Fruit fly (Drosophila melanogaster) whole organism, embryonic: ENCODE results near the gene wapl.

Source experiments
- Adf1 ChIP-seq: fragments of 200-800 bp; sonication (Bioruptor generic); IDR thresholded peaks from 2 replicates; pipeline ENCODE4 v1.3.6; 2022; ENCODE audit warnings: missing biosample characterization, missing genetic modification characterization
- Aef1 ChIP-seq: fragments of 200-800 bp; sonication (Bioruptor generic); IDR thresholded peaks from 3 replicates; pipeline ENCODE4 v1.3.6; 2022; ENCODE audit warnings: missing biosample characterization, missing genetic modification characterization
- Bgb ChIP-seq: fragments of 200-800 bp; sonication (Bioruptor generic); IDR thresholded peaks from 2 replicates; pipeline ENCODE4 v1.3.6; 2022; ENCODE audit warnings: missing biosample characterization, missing genetic modification characterization; ENCODE audit not compliant: partially characterized antibody
- CG12391 ChIP-seq: fragments of 200-800 bp; sonication (Bioruptor generic); optimal IDR thresholded peaks from 3 replicates; lab custom pipeline; 2018; ENCODE audit warnings: missing biosample characterization, mild to moderate bottlenecking, missing genetic modification characterization, moderate library complexity
- CG12769 ChIP-seq: fragments of 200-800 bp; sonication (Bioruptor generic); optimal IDR thresholded peaks from 2 replicates; lab custom pipeline; 2019; ENCODE audit warnings: missing biosample characterization, mild to moderate bottlenecking, missing genetic modification characterization, moderate library complexity
- CG12942 ChIP-seq: fragments of 200-800 bp; sonication (Bioruptor generic); optimal IDR thresholded peaks from 3 replicates; lab custom pipeline; 2016; ENCODE audit warnings: missing biosample characterization, missing genetic modification characterization
- CG14965 ChIP-seq: fragments of 200-800 bp; sonication (Bioruptor generic); optimal IDR thresholded peaks from 2 replicates; lab custom pipeline; 2016; ENCODE audit warnings: missing biosample characterization, missing genetic modification characterization, borderline replicate concordance
- CG15601 ChIP-seq: fragments of 200-800 bp; sonication (Bioruptor generic); optimal IDR thresholded peaks from 3 replicates; lab custom pipeline; 2019; ENCODE audit warnings: missing biosample characterization, mild to moderate bottlenecking, missing genetic modification characterization, moderate library complexity
- CG17568 ChIP-seq: fragments of 200-800 bp; sonication (Bioruptor generic); optimal IDR thresholded peaks from 2 replicates; lab custom pipeline; 2018; ENCODE audit warnings: missing biosample characterization, mild to moderate bottlenecking, missing genetic modification characterization, moderate library complexity
- CG32767 ChIP-seq: fragments of 200-800 bp; sonication (Bioruptor generic); IDR thresholded peaks from 2 replicates; pipeline ENCODE4 v1.3.6; 2022; ENCODE audit warnings: missing biosample characterization, missing genetic modification characterization
- CG34224 ChIP-seq: fragments of 200-800 bp; sonication (Bioruptor generic); IDR thresholded peaks from 3 replicates; pipeline ENCODE4 v1.3.6; 2022; ENCODE audit warnings: missing biosample characterization, missing genetic modification characterization; ENCODE audit not compliant: partially characterized antibody
- CG8089 ChIP-seq: fragments of 200-800 bp; sonication (Bioruptor generic); optimal IDR thresholded peaks from 3 replicates; lab custom pipeline; 2016; ENCODE audit warnings: missing biosample characterization, missing genetic modification characterization
- CG8290 ChIP-seq, 3 experiments: fragments of 200-800 bp; sonication (Bioruptor generic); optimal IDR thresholded peaks; 2 replicates each; lab custom pipeline; 2016 to 2019; ENCODE audit warnings: missing biosample characterization in 3 of 3, missing genetic modification characterization in 3 of 3, mild to moderate bottlenecking in 2 of 3, moderate library complexity in 1 of 3
- CG8388 ChIP-seq: fragments of 200-800 bp; sonication (Bioruptor generic); optimal IDR thresholded peaks from 2 replicates; lab custom pipeline; 2019; ENCODE audit warnings: missing biosample characterization, mild to moderate bottlenecking, missing genetic modification characterization, moderate library complexity
- CG9727 ChIP-seq: fragments of 200-800 bp; sonication (Bioruptor generic); optimal IDR thresholded peaks from 3 replicates; lab custom pipeline; 2017; ENCODE audit warnings: missing biosample characterization, mild to moderate bottlenecking, missing genetic modification characterization
- Camta ChIP-seq: fragments of 200-800 bp; sonication (Bioruptor generic); optimal IDR thresholded peaks from 2 replicates; lab custom pipeline; 2016; ENCODE audit warnings: missing biosample characterization, missing genetic modification characterization
- CoRest ChIP-seq: fragments of 200-800 bp; sonication (Bioruptor generic); optimal IDR thresholded peaks from 3 replicates; lab custom pipeline; 2018; ENCODE audit warnings: missing biosample characterization, mild to moderate bottlenecking, missing genetic modification characterization, moderate library complexity
- Deaf1 ChIP-seq: fragments of 200-800 bp; optimal IDR thresholded peaks from 3 replicates; lab custom pipeline; 2019; ENCODE audit warnings: missing biosample characterization, mild to moderate bottlenecking, missing genetic modification characterization, moderate library complexity
- ERR ChIP-seq: fragments of 200-800 bp; sonication (Bioruptor generic); optimal IDR thresholded peaks from 2 replicates; lab custom pipeline; 2016; ENCODE audit warnings: missing biosample characterization, missing genetic modification characterization
- Hand ChIP-seq: fragments of 200-800 bp; sonication (Bioruptor generic); optimal IDR thresholded peaks from 2 replicates; lab custom pipeline; 2017; ENCODE audit warnings: mild to moderate bottlenecking, missing biosample characterization, missing genetic modification reagents, missing genetic modification characterization
- HmgD ChIP-seq: fragments of 200-800 bp; sonication (Bioruptor generic); optimal IDR thresholded peaks from 3 replicates; lab custom pipeline; 2016; ENCODE audit warnings: missing biosample characterization, missing genetic modification characterization
- HmgZ ChIP-seq: fragments of 200-800 bp; sonication (Bioruptor generic); optimal IDR thresholded peaks from 2 replicates; lab custom pipeline; 2018; ENCODE audit warnings: missing biosample characterization, mild to moderate bottlenecking, missing genetic modification characterization
- Jarid2 ChIP-seq: fragments of 200-800 bp; sonication (Bioruptor generic); optimal IDR thresholded peaks from 3 replicates; lab custom pipeline; 2017; ENCODE audit warnings: mild to moderate bottlenecking, missing biosample characterization, missing genetic modification reagents, missing genetic modification characterization
- Med ChIP-seq: fragments of 200-800 bp; sonication (Bioruptor generic); peaks from one replicate; lab custom pipeline; 2016; ENCODE audit warnings: missing biosample characterization, missing genetic modification characterization, mild to moderate bottlenecking, inconsistent platforms, moderate library complexity
- Nf-YB ChIP-seq: fragments of 200-800 bp; sonication (Bioruptor generic); optimal IDR thresholded peaks from 3 replicates; lab custom pipeline; 2019; ENCODE audit warnings: missing biosample characterization, mild to moderate bottlenecking, missing genetic modification characterization, moderate library complexity
- Nf-YC ChIP-seq: fragments of 200-800 bp; optimal IDR thresholded peaks from 3 replicates; lab custom pipeline; 2019; ENCODE audit warnings: missing biosample characterization, mild to moderate bottlenecking, missing genetic modification characterization, moderate library complexity
- Side ChIP-seq: fragments of 200-800 bp; sonication (Bioruptor generic); optimal IDR thresholded peaks from 2 replicates; lab custom pipeline; 2016; ENCODE audit warnings: missing biosample characterization, missing genetic modification characterization
- Sry-δ ChIP-seq: fragments of 200-800 bp; sonication (Bioruptor generic); optimal IDR thresholded peaks from 2 replicates; lab custom pipeline; 2016; ENCODE audit warnings: missing biosample characterization, missing genetic modification characterization
- abd-A ChIP-seq: fragments of 200-800 bp; sonication (Bioruptor generic); optimal IDR thresholded peaks from 3 replicates; lab custom pipeline; 2019; ENCODE audit warnings: missing biosample characterization, mild to moderate bottlenecking, missing genetic modification characterization, moderate library complexity
- bbx ChIP-seq: fragments of 200-800 bp; sonication (Bioruptor generic); IDR thresholded peaks from 2 replicates; pipeline ENCODE4 v1.3.6; 2022; ENCODE audit warnings: missing biosample characterization, missing genetic modification characterization; ENCODE audit not compliant: partially characterized antibody
- br ChIP-seq: fragments of >200 bp; optimal IDR thresholded peaks from 2 replicates; lab custom pipeline; 2017
- ci ChIP-seq: fragments of 200-800 bp; sonication (Bioruptor generic); IDR thresholded peaks from 3 replicates; pipeline ENCODE4 v1.3.6; 2022; ENCODE audit warnings: missing biosample characterization, missing genetic modification characterization
- corto ChIP-seq: fragments of 200-800 bp; sonication (Bioruptor generic); optimal IDR thresholded peaks from 2 replicates; lab custom pipeline; 2016; ENCODE audit warnings: missing biosample characterization, mild to moderate bottlenecking, missing genetic modification characterization, moderate library complexity
- crol ChIP-seq: fragments of 200-800 bp; sonication (Bioruptor generic); IDR thresholded peaks from 2 replicates; pipeline ENCODE4 v1.3.6; 2022; ENCODE audit warnings: missing biosample characterization, missing genetic modification characterization
- gsb-n ChIP-seq: fragments of 200-800 bp; sonication (Bioruptor generic); optimal IDR thresholded peaks from 3 replicates; lab custom pipeline; 2018; ENCODE audit warnings: missing biosample characterization, mild to moderate bottlenecking, missing genetic modification characterization
- kay ChIP-seq: fragments of 200-800 bp; sonication (Bioruptor generic); optimal IDR thresholded peaks from 2 replicates; lab custom pipeline; 2016; ENCODE audit warnings: missing biosample characterization, missing genetic modification characterization
- mirr ChIP-seq: fragments of 200-800 bp; sonication (Bioruptor generic); optimal IDR thresholded peaks from 3 replicates; lab custom pipeline; 2018; ENCODE audit warnings: missing biosample characterization, mild to moderate bottlenecking, missing genetic modification characterization
- oc ChIP-seq: fragments of 200-800 bp; sonication (Bioruptor generic); optimal IDR thresholded peaks from 2 replicates; lab custom pipeline; 2018; ENCODE audit warnings: missing biosample characterization, mild to moderate bottlenecking, missing genetic modification characterization, moderate library complexity
- pfk ChIP-seq: fragments of 200-800 bp; sonication (Bioruptor generic); optimal IDR thresholded peaks from 2 replicates; lab custom pipeline; 2018; ENCODE audit warnings: missing biosample characterization, mild to moderate bottlenecking, missing genetic modification characterization, moderate library complexity
- phol ChIP-seq: fragments of 200-800 bp; sonication (Bioruptor generic); optimal IDR thresholded peaks from 3 replicates; lab custom pipeline; 2018; ENCODE audit warnings: missing biosample characterization, mild to moderate bottlenecking, missing genetic modification characterization, moderate library complexity
- pita ChIP-seq: fragments of 200-800 bp; sonication (Bioruptor generic); optimal IDR thresholded peaks from 2 replicates; lab custom pipeline; 2017; ENCODE audit warnings: missing biosample characterization, mild to moderate bottlenecking, missing genetic modification characterization
- pros ChIP-seq: fragments of 200-800 bp; sonication (Bioruptor generic); optimal IDR thresholded peaks from 3 replicates; lab custom pipeline; 2019; ENCODE audit warnings: missing biosample characterization, mild to moderate bottlenecking, missing genetic modification characterization, moderate library complexity
- rib ChIP-seq: fragments of 200-800 bp; sonication (Bioruptor generic); IDR thresholded peaks from 2 replicates; pipeline ENCODE4 v1.3.6; 2022; ENCODE audit warnings: missing biosample characterization, missing genetic modification characterization
- row ChIP-seq: fragments of 200-800 bp; sonication (Bioruptor generic); IDR thresholded peaks from 3 replicates; pipeline ENCODE4 v1.3.6; 2022; ENCODE audit warnings: missing biosample characterization, missing genetic modification characterization
- sd ChIP-seq: fragments of 200-800 bp; sonication (Bioruptor generic); optimal IDR thresholded peaks from 3 replicates; lab custom pipeline; 2018; ENCODE audit warnings: missing biosample characterization, mild to moderate bottlenecking, missing genetic modification characterization, moderate library complexity
- tup ChIP-seq: fragments of 200-800 bp; sonication (Bioruptor generic); optimal IDR thresholded peaks from 2 replicates; lab custom pipeline; 2016; ENCODE audit warnings: missing biosample characterization, mild to moderate bottlenecking, missing genetic modification characterization, moderate library complexity
- vvl ChIP-seq: fragments of 200-800 bp; sonication (Bioruptor generic); IDR thresholded peaks from 2 replicates; pipeline ENCODE4 v1.3.6; 2022; ENCODE audit warnings: missing biosample characterization, missing genetic modification characterization
- zen ChIP-seq: fragments of 200-800 bp; sonication (Bioruptor generic); optimal IDR thresholded peaks from 3 replicates; lab custom pipeline; 2018; ENCODE audit warnings: missing biosample characterization, mild to moderate bottlenecking, missing genetic modification characterization, moderate library complexity

wapl gene

dm6 chrX:2125527-2126088, 33.2 kb downstream of the wapl start (continued):
- TF ChIP-seq bbx (GFP tag; lab: Robert Waterston, UW), result 0 out of 2 replicates have a peak, but pooled peaks have one; percentile 28
- no peak for TF ChIP-seq CG14965
- no peak for TF ChIP-seq HmgD
- no peak for TF ChIP-seq CG8089
- peak; percentile 38 for TF ChIP-seq oc
- TF ChIP-seq row (GFP tag; lab: Robert Waterston, UW), result peak; percentile 26; the same call in 1 of the 3 replicates
- peak; percentile 73 for TF ChIP-seq Deaf1 (tag; lab: Kevin White, UChicago)
- no peak for TF ChIP-seq CG17568 (GFP tag; lab: Kevin White, UChicago)
- 0 out of 2 replicates have a peak, but pooled peaks have one; percentile 24 for TF ChIP-seq rib
- TF ChIP-seq Aef1, result no peak
- peak; percentile 67; the same call in 1 of the 3 replicates for TF ChIP-seq ci (GFP tag; lab: Robert Waterston, UW)
- TF ChIP-seq gsb-n (tag; lab: Kevin White, UChicago), result peak; percentile 37
- TF ChIP-seq CG8290 (GFP tag; optimal IDR thresholded peaks at IDR 0.05; lab: Kevin White, UChicago), result no peak
- TF ChIP-seq CG8290 (tag; optimal IDR thresholded peaks at IDR 0.05; lab: Kevin White, UChicago), result peak in 1 of 2 experiments; percentile 9
- TF ChIP-seq Med (GFP tag; lab: Kevin White, UChicago), result peak; percentile 62
- TF ChIP-seq CoRest (tag; lab: Kevin White, UChicago), result peak; percentile 41
- TF ChIP-seq Nf-YB (GFP tag; lab: Kevin White, UChicago), result peak; percentile 99
- TF ChIP-seq pita, result no peak
- peak; percentile 85 for TF ChIP-seq abd-A
- peak; percentile 91 for TF ChIP-seq CG8388 (GFP tag; lab: Kevin White, UChicago)
- TF ChIP-seq CG9727 (GFP tag; lab: Kevin White, UChicago), result no peak
- TF ChIP-seq pfk (GFP tag; lab: Kevin White, UChicago), result peak; percentile 55
- TF ChIP-seq CG34224 (GFP tag; lab: Robert Waterston, UW), result 0 out of 3 replicates have a peak, but pooled peaks have one; percentile 19
- no peak for TF ChIP-seq CG12391
- peak; percentile 99 for TF ChIP-seq Nf-YC (tag; lab: Kevin White, UChicago)
- TF ChIP-seq Camta (GFP tag; lab: Kevin White, UChicago), result no peak
- peak; percentile 7 for TF ChIP-seq mirr (GFP tag; lab: Kevin White, UChicago)
- peak; percentile 72 for TF ChIP-seq CG32767
- peak; percentile 31 for TF ChIP-seq zen (tag; lab: Kevin White, UChicago)
- TF ChIP-seq pros (GFP tag; lab: Kevin White, UChicago), result peak; percentile 49
- TF ChIP-seq crol (GFP tag; lab: Robert Waterston, UW), result peak; percentile 16; the same call in 1 of the 2 replicates
- no peak for TF ChIP-seq kay (GFP tag; lab: Kevin White, UChicago)
- no peak for TF ChIP-seq CG15601 (tag; lab: Kevin White, UChicago)
- TF ChIP-seq CG12769 (tag; lab: Kevin White, UChicago), result peak; percentile 30
- TF ChIP-seq Sry-δ (GFP tag; lab: Kevin White, UChicago), result no peak
- no peak for TF ChIP-seq br (lab: Kevin White, UChicago)
- TF ChIP-seq CG12942 (GFP tag; lab: Kevin White, UChicago), result no peak
- no peak for TF ChIP-seq Hand
- no peak for TF ChIP-seq tup
- TF ChIP-seq corto, result no peak
- no peak for TF ChIP-seq Side (GFP tag; lab: Kevin White, UChicago)
- no peak for TF ChIP-seq ERR (GFP tag; lab: Kevin White, UChicago)
- TF ChIP-seq Adf1, result peak; percentile 94
- 0 out of 2 replicates have a peak, but pooled peaks have one; percentile 36 for TF ChIP-seq vvl (GFP tag; lab: Robert Waterston, UW)
- peak; percentile 60 for TF ChIP-seq HmgZ (tag; lab: Kevin White, UChicago)
- peak; percentile 50 for TF ChIP-seq Jarid2 (GFP tag; lab: Kevin White, UChicago)
- peak; percentile 15 for TF ChIP-seq sd (tag; lab: Kevin White, UChicago)
- TF ChIP-seq phol (tag; lab: Kevin White, UChicago), result peak; percentile 18
- peak; percentile 7; the same call in 1 of the 2 replicates for TF ChIP-seq Bgb
